Worm (Caenorhabditis elegans) whole organism, L4 larva: ENCODE results near the gene W08F4.7.

ENCODE experiments used
- D1046.2 ChIP-seq: fragments of 200-800 bp; sonication (Bioruptor generic); IDR thresholded peaks from 2 replicates; pipeline ENCODE4 v1.3.6; 2022; ENCODE audit warnings: missing genetic modification characterization, missing compliant biosample characterization
- F49E8.2 ChIP-seq: sonication (generic microtip); optimal IDR thresholded peaks from 2 replicates; lab custom pipeline; 2016; ENCODE audit warnings: missing compliant biosample characterization, mild to moderate bottlenecking, missing genetic modification characterization, borderline replicate concordance
- R02D3.7 ChIP-seq: fragments of 150-350 bp; sonication (generic microtip); optimal IDR thresholded peaks from 3 replicates; lab custom pipeline; 2014; ENCODE audit warnings: missing biosample characterization, missing genetic modification characterization
- T20F7.1 ChIP-seq: fragments of 200-800 bp; sonication (Bioruptor generic); optimal IDR thresholded peaks from 2 replicates; lab custom pipeline; 2018; ENCODE audit warnings: mild to moderate bottlenecking, missing genetic modification characterization, missing compliant biosample characterization
- Y105C5A.15 ChIP-seq: fragments of 200-800 bp; sonication (Bioruptor generic); IDR thresholded peaks from 2 replicates; pipeline ENCODE4 v1.3.6; 2022; ENCODE audit warnings: missing genetic modification characterization, missing compliant biosample characterization
- Y48G9A.11 ChIP-seq: fragments of 200-800 bp; sonication (Bioruptor generic); IDR thresholded peaks from 2 replicates; pipeline ENCODE4 v1.3.6; 2022; ENCODE audit warnings: missing genetic modification reagents, missing genetic modification characterization, missing compliant biosample characterization
- aha-1 ChIP-seq: fragments of 150-350 bp; peaks from one replicate; lab custom pipeline; 2014; ENCODE audit warnings: missing biosample characterization, missing genetic modification characterization
- ama-1 ChIP-seq: fragments of 150-350 bp; optimal IDR thresholded peaks from 2 replicates; lab custom pipeline; 2014; ENCODE audit warnings: inconsistent platforms, mixed read lengths
- arid-1 ChIP-seq: fragments of 200-800 bp; sonication (Bioruptor generic); conservative IDR thresholded peaks from 2 replicates; pipeline ENCODE4 v1.3.6; 2022; ENCODE audit warnings: missing genetic modification reagents, missing genetic modification characterization, missing compliant biosample characterization
- attf-4 ChIP-seq: sonication (generic microtip); optimal IDR thresholded peaks from 3 replicates; lab custom pipeline; 2017; ENCODE audit warnings: missing biosample characterization, missing genetic modification characterization
- dmd-6 ChIP-seq: fragments of 200-800 bp; sonication (Bioruptor generic); IDR thresholded peaks from 2 replicates; pipeline ENCODE4 v1.3.6; 2022; ENCODE audit warnings: missing genetic modification reagents, missing genetic modification characterization, missing compliant biosample characterization
- dmd-8 ChIP-seq: fragments of 200-800 bp; sonication (Bioruptor generic); IDR thresholded peaks from 2 replicates; pipeline ENCODE4 v1.3.6; 2022; ENCODE audit warnings: missing genetic modification characterization, missing compliant biosample characterization
- dmd-9 ChIP-seq: fragments of 200-800 bp; sonication (Bioruptor generic); IDR thresholded peaks from 2 replicates; pipeline ENCODE4 v1.3.6; 2022; ENCODE audit warnings: missing genetic modification reagents, missing genetic modification characterization, missing compliant biosample characterization
- dpl-1 ChIP-seq: fragments of 150-350 bp; optimal IDR thresholded peaks from 2 replicates; lab custom pipeline; 2014; ENCODE audit warnings: missing biosample characterization, missing genetic modification reagents, missing genetic modification characterization
- duxl-1 ChIP-seq: sonication (generic microtip); optimal IDR thresholded peaks from 2 replicates; lab custom pipeline; 2016; ENCODE audit warnings: mild to moderate bottlenecking, missing genetic modification characterization, moderate library complexity, missing compliant biosample characterization; ENCODE audit not compliant: poor library complexity
- dve-1 ChIP-seq: sonication (generic microtip); optimal IDR thresholded peaks from 2 replicates; lab custom pipeline; 2017; ENCODE audit warnings: antibody characterized with exemption, mild to moderate bottlenecking, missing genetic modification characterization, missing compliant biosample characterization; ENCODE audit not compliant: insufficient read depth
- hlh-11 ChIP-seq: fragments of 200-800 bp; sonication (Bioruptor generic); optimal IDR thresholded peaks from 2 replicates; lab custom pipeline; 2018; ENCODE audit warnings: mild to moderate bottlenecking, missing genetic modification characterization, missing compliant biosample characterization
- hlh-30 ChIP-seq: sonication (generic microtip); optimal IDR thresholded peaks from 2 replicates; lab custom pipeline; 2017; ENCODE audit warnings: antibody characterized with exemption, mild to moderate bottlenecking, missing genetic modification characterization, missing compliant biosample characterization; ENCODE audit not compliant: insufficient read depth
- jun-1 ChIP-seq: fragments of 150-350 bp; optimal IDR thresholded peaks from 2 replicates; lab custom pipeline; 2014; ENCODE audit warnings: missing biosample characterization, missing genetic modification reagents, missing genetic modification characterization
- lin-1 ChIP-seq: fragments of 200-800 bp; sonication (Bioruptor generic); IDR thresholded peaks from 2 replicates; pipeline ENCODE4 v1.3.6; 2022; ENCODE audit warnings: missing genetic modification reagents, missing genetic modification characterization, missing compliant biosample characterization
- lin-13 ChIP-seq: fragments of 150-350 bp; optimal IDR thresholded peaks from 2 replicates; lab custom pipeline; 2014; ENCODE audit warnings: missing biosample characterization, missing genetic modification reagents, missing genetic modification characterization
- lin-29 ChIP-seq: fragments of 200-800 bp; sonication (Bioruptor generic); IDR thresholded peaks from 2 replicates; pipeline ENCODE4 v1.3.6; 2022; ENCODE audit warnings: missing genetic modification reagents, missing genetic modification characterization, missing compliant biosample characterization
- lin-38 ChIP-seq: fragments of 200-800 bp; sonication (Bioruptor generic); IDR thresholded peaks from 2 replicates; pipeline ENCODE4 v1.3.6; 2022; ENCODE audit warnings: missing genetic modification reagents, missing genetic modification characterization, missing compliant biosample characterization
- madf-5 ChIP-seq, 2 experiments: fragments of 200-800 bp; sonication (Bioruptor generic); IDR thresholded peaks; 2 replicates each; pipeline ENCODE4 v1.3.6; 2022; ENCODE audit warnings: missing compliant biosample characterization in 2 of 2, missing genetic modification characterization in 2 of 2
- mdt-29 ChIP-seq: fragments of 200-800 bp; sonication (Bioruptor generic); IDR thresholded peaks from 2 replicates; pipeline ENCODE4 v1.3.6; 2022; ENCODE audit warnings: missing genetic modification reagents, missing genetic modification characterization, missing compliant biosample characterization
- mep-1 ChIP-seq: fragments of 150-350 bp; sonication (generic microtip); optimal IDR thresholded peaks from 3 replicates; lab custom pipeline; 2014; ENCODE audit warnings: missing biosample characterization, missing genetic modification characterization
- mxl-2 ChIP-seq: fragments of 200-800 bp; sonication (Bioruptor generic); conservative IDR thresholded peaks from 2 replicates; pipeline ENCODE4 v1.3.6; 2022; ENCODE audit warnings: missing genetic modification reagents, missing genetic modification characterization, missing compliant biosample characterization
- nhr-237 ChIP-seq: sonication (generic microtip); optimal IDR thresholded peaks from 2 replicates; lab custom pipeline; 2017; ENCODE audit warnings: missing biosample characterization, missing genetic modification characterization
- nhr-28 ChIP-seq: fragments of 150-350 bp; optimal IDR thresholded peaks from 2 replicates; lab custom pipeline; 2014; ENCODE audit warnings: missing biosample characterization, missing genetic modification characterization
- nhr-41 ChIP-seq: fragments of 200-800 bp; sonication (Bioruptor generic); IDR thresholded peaks from 2 replicates; pipeline ENCODE4 v1.3.6; 2022; ENCODE audit warnings: missing genetic modification reagents, missing genetic modification characterization, missing compliant biosample characterization
- nhr-42 ChIP-seq: fragments of 200-800 bp; sonication (Bioruptor generic); IDR thresholded peaks from 2 replicates; pipeline ENCODE4 v1.3.6; 2022; ENCODE audit warnings: missing genetic modification characterization, missing compliant biosample characterization
- nhr-6 ChIP-seq: fragments of 150-350 bp; optimal IDR thresholded peaks from 2 replicates; lab custom pipeline; 2014; ENCODE audit warnings: missing biosample characterization, missing genetic modification characterization
- pha-4 ChIP-seq, 2 experiments: fragments of 150-350 bp in 1 of 2; fragments of 200-800 bp in 1 of 2; sonication (Bioruptor generic) in 1 of 2; IDR thresholded peaks in 1 of 2; optimal IDR thresholded peaks in 1 of 2; 2 replicates each; pipeline versions ENCODE4 v1.3.6 to Lab custom; 2014 to 2022; ENCODE audit warnings: missing genetic modification characterization in 2 of 2, missing genetic modification reagents in 2 of 2, missing biosample characterization in 1 of 2, missing compliant biosample characterization in 1 of 2
- php-3 ChIP-seq: fragments of 200-800 bp; sonication (Bioruptor generic); IDR thresholded peaks from 2 replicates; pipeline ENCODE4 v1.3.6; 2022; ENCODE audit warnings: missing genetic modification reagents, missing genetic modification characterization, missing compliant biosample characterization
- saeg-2 ChIP-seq: fragments of 200-800 bp; sonication (Bioruptor generic); IDR thresholded peaks from 2 replicates; pipeline ENCODE4 v1.3.6; 2022; ENCODE audit warnings: missing genetic modification reagents, missing genetic modification characterization, missing compliant biosample characterization
- snpc-4 ChIP-seq: fragments of 150-350 bp; optimal IDR thresholded peaks from 2 replicates; lab custom pipeline; 2014; ENCODE audit warnings: missing biosample characterization, missing genetic modification characterization
- tag-97 ChIP-seq: fragments of 200-800 bp; sonication (Bioruptor generic); IDR thresholded peaks from 2 replicates; pipeline ENCODE4 v1.3.6; 2022; ENCODE audit warnings: missing genetic modification characterization, missing compliant biosample characterization
- vab-7 ChIP-seq: fragments of 200-800 bp; sonication (Bioruptor generic); IDR thresholded peaks from 2 replicates; pipeline ENCODE4 v1.3.6; 2022; ENCODE audit warnings: missing genetic modification reagents, missing genetic modification characterization, missing compliant biosample characterization
- zag-1 ChIP-seq: fragments of 150-350 bp; optimal IDR thresholded peaks from 2 replicates; lab custom pipeline; 2014; ENCODE audit warnings: missing biosample characterization, missing genetic modification characterization
- ztf-11 ChIP-seq: fragments of 150-350 bp; optimal IDR thresholded peaks from 2 replicates; lab custom pipeline; 2014; ENCODE audit warnings: missing biosample characterization, missing genetic modification characterization

Gene W08F4.7

DNA sequence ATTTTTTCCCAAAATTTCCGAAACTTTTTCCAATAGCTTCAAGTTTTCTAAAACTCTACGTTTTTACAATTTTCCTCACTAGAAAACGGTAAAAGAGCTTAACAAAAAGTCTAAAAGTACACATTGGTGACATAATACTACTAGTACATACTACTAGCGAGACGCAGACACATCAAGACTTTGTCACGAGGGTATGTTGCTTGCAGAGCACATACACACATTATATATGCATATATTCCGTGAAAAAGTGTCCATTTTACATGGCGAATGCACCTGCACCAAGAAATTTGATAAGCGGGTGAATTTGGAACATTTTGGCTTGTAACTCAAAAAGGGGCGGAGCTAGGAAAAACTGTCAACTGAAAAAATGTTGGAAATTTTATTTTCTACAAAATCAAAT lies 23.8 kb upstream of the W08F4.7 start (continued):
- TF ChIP-seq madf-5 (GFP tag; IDR thresholded peaks at IDR 0.05; lab: Robert Waterston, UW) (no peak), Y105C5A.15 (no peak), nhr-237 (tag; lab: Kevin White, UChicago) (no peak), tag-97 (no peak), dve-1 (tag; lab: Kevin White, UChicago) (peak; percentile 67), R02D3.7 (tag; lab: Kevin White, UChicago) (no peak), nhr-28 (tag; lab: Kevin White, UChicago) (no peak), F49E8.2 (tag; lab: Kevin White, UChicago) (no peak), mep-1 (peak; percentile 42), aha-1 (tag; lab: Kevin White, UChicago) (no peak), attf-4 (tag; lab: Kevin White, UChicago) (no peak), dmd-9 (GFP tag; lab: Robert Waterston, UW) (no peak), ztf-11 (tag; lab: Kevin White, UChicago) (no peak), hlh-30 (tag; lab: Kevin White, UChicago) (peak; percentile 88), saeg-2 (GFP tag; lab: Robert Waterston, UW) (no peak), Y48G9A.11 (no peak), mdt-29 (no peak), nhr-41 (GFP tag; lab: Robert Waterston, UW) (no peak), hlh-11 (peak; percentile 21), dpl-1 (GFP tag; lab: Kevin White, UChicago) (no peak), ama-1 (lab: Kevin White, UChicago) (no peak), zag-1 (no peak), php-3 (no peak), snpc-4 (tag; lab: Kevin White, UChicago) (no peak), mxl-2 (GFP tag; lab: Robert Waterston, UW) (no peak)

DNA sequence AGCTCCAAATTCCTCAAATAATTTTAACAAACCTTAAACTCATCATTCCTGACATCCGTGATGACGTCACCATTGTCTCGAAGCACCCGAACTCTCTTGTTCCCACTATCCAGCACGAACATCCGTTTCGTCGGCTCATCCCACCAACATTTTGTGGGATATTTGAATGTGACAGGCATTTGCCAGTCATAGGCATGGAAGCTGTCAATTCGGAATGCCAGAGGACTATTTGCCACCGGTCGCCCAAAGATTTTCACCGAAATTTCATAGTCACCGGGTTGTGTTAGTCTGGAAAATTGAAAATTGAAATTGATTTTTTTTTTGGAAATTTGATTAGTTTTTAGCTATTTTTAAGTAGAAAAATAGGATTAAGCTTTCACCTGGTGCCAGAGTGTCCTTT lies 19.2 kb upstream of the W08F4.7 start:
- TF ChIP-seq nhr-6 (tag; lab: Kevin White, UChicago) = no peak
- no peak for TF ChIP-seq lin-13 (GFP tag; lab: Kevin White, UChicago)
- TF ChIP-seq D1046.2 = 0 out of 2 replicates have a peak, but pooled peaks have one; percentile 38
- no peak for TF ChIP-seq lin-29 (GFP tag; lab: Robert Waterston, UW)
- TF ChIP-seq aha-1 (tag; lab: Kevin White, UChicago) = peak; percentile 96
- TF ChIP-seq T20F7.1 = no peak
- TF ChIP-seq dmd-8 = no peak
- TF ChIP-seq madf-5 (GFP tag; IDR thresholded peaks at IDR 0.05; lab: Robert Waterston, UW) = no peak

DNA sequence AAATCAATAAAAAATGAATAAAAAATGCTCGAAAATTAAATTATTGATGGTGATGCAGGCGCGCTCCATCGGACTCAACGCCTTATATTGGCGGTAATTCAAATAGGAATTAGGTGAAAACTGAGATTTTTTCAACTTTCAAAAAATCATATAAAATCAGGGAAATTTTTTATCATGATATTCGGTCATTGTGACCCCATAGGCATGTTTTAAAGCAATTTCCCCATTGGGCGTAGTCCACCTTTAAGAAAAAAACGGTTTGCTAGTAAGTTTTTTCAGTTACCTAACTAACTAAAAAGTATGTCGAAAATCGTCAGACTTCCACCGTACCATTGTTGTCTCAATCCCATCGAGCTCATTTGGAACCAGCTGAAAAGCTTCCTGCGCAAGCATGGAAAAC lies 15.7 kb upstream of the W08F4.7 start, which contains the start of gene W08F4.1:
Gene W08F4.1, plus strand, starts transcription at position 301 of the 400 bp plus-strand sequence.
- peak; percentile 35; the same call in 1 of the 2 replicates for TF ChIP-seq lin-38
- TF ChIP-seq, all 104 proteins: peak for 1; not testable (repeated sequence) for 103

DNA sequence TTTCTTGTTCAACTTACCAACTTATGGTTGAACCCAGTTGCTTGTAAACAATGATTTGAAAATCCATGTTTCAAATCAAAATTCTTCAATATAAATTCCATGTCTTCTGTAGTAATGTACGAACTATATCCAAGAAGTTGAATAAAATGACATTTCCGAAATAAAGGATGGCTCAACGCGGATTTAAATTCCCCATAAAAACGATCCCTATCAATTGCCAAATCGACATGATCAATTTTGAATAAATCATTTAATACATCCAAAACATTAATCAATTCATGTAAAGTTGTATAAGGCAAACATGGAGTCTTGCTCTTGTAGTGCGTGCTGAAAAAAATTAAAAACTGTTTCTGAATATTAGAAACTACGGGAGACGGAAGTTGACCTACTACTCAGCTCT lies 13.6 kb upstream of the W08F4.7 start, which contains the start of gene W08F4.10:
Gene W08F4.10, minus strand, starts transcription at position 101 of the 400 bp plus-strand sequence.
- TF ChIP-seq pha-4 (GFP tag; IDR thresholded peaks at IDR 0.05; lab: Robert Waterston, UW) (no peak), pha-4 (tag; optimal IDR thresholded peaks at IDR 0.05; lab: Kevin White, UChicago) (no peak), jun-1 (tag; lab: Kevin White, UChicago) (no peak), duxl-1 (tag; lab: Kevin White, UChicago) (no peak), nhr-42 (GFP tag; lab: Robert Waterston, UW) (no peak), dmd-8 (no peak), arid-1 (GFP tag; lab: Robert Waterston, UW) (no peak), nhr-41 (GFP tag; lab: Robert Waterston, UW) (no peak), lin-1 (no peak), F49E8.2 (tag; lab: Kevin White, UChicago) (no peak), vab-7 (GFP tag; lab: Robert Waterston, UW) (no peak), dmd-6 (GFP tag; lab: Robert Waterston, UW) (no peak)
